Worm (Caenorhabditis elegans) whole organism, L4/young adult: ENCODE data around the gene T13C5.3.

Experiments used
- W03F9.2 ChIP-seq: fragments of 150-350 bp; optimal IDR thresholded peaks from 2 replicates; lab custom pipeline; 2014; ENCODE audit warnings: missing biosample characterization, missing genetic modification characterization
- dao-5 ChIP-seq: sonication (generic microtip); optimal IDR thresholded peaks from 2 replicates; lab custom pipeline; 2016; ENCODE audit warnings: missing genotype, missing genetic modification characterization, moderate library complexity, missing compliant biosample characterization
- him-1 ChIP-seq: sonication (generic microtip); optimal IDR thresholded peaks from 2 replicates; lab custom pipeline; 2016; ENCODE audit warnings: missing genotype, missing genetic modification reagents, missing genetic modification characterization, missing compliant biosample characterization

The T13C5.3 gene

DNA sequence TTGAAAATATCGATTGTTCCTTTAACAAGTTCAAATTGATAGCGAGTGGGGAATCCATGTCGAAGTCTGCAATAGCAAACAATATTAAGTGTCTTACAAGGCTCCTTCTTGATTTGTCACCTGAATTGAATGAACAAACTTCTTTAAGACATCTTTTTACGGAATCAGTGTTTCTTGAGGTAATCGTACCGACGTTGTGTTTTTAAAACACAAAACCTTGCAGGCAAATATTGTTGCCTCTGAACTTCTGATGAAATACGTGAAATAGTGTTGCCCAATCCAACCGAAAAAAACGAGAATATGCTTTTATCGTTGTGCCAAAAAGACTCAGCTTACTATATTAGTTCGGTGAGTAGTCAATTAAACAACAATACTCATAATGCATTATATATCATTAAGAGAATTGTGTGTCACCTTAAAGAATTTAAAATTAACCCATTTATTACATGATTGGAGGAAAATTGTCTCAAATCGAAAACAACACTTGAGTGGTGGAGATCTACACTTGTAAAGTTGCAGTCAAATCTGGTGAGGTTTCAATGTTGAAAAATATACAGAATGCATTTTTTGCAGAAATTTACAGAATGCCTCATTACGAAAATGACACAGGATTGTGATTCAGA is at the start of gene T13C5.3, which contains the start of gene T25B2.4:
T13C5.3 (plus strand) TSS at position 573 of the 623 bp plus-strand sequence.
T25B2.4 (plus strand) TSS at position 301 of the 623 bp plus-strand sequence.
- TF ChIP-seq him-1 (tag; lab: Kevin White, UChicago), result no peak
- no peak for TF ChIP-seq dao-5 (tag; lab: Kevin White, UChicago)
- no peak for TF ChIP-seq W03F9.2

DNA sequence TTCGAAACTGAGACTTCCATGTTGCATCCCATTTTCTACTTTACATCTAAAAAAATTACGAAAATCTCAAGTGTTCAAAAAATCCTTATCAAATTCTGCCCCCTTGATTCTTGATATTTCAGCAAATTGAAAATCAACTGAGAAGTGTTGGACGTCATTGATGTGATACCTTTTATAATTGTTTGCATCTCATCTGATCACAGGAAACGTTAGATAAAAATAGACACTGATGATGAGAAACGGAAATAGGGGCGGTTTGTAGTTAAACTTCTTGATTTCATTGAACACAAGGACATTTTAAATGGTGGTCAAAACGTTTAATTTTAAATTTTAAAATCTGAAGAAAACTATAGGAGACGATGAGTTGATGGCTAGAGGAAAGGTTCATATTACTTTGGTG is 49.5 kb upstream of the T13C5.3 start:
- TF ChIP-seq dao-5 (tag; lab: Kevin White, UChicago) (no peak), W03F9.2 (no peak), him-1 (tag; lab: Kevin White, UChicago) (no peak)

DNA sequence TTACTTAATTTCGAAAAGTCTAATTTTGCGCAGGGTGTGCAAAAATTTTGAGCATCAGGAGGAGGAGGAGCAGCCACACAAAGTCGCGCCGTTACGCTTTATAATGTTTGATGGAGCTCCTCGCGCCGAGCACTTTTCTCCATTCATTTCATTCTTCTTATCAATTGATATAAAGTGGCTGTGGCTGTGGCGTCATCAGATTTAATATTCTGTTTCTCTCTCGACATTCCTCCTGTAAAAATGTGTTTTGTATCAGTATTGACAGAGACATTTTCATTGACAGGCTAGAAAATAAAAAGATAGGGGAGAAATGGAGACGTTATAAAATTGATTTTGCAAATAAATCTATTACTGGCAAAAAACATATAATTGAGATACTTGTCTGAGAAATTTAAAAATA is 49.0 kb upstream of the T13C5.3 start:
- TF ChIP-seq W03F9.2, result no peak

DNA sequence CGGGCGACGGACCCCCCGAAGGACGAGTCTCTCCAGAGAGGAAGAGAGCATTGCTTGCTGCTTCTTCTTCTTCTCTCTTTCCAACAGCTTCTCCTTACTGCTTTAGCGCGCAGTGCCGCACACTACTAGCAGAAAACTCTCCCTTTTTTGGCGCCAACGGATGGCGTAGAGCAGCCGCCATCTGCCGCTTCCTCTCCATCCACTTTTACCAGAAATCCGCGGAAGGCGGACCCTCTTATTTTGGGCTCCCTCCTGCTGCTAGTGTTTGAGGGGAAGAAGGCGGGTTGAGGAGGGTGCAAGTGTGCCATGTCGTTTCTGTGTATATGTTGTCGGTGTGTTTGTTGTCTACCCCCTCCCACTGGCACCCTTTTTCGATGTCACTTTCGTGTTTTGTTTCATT is 43.9 kb upstream of the T13C5.3 start:
- TF ChIP-seq W03F9.2 (no peak), him-1 (tag; lab: Kevin White, UChicago) (no peak)

DNA sequence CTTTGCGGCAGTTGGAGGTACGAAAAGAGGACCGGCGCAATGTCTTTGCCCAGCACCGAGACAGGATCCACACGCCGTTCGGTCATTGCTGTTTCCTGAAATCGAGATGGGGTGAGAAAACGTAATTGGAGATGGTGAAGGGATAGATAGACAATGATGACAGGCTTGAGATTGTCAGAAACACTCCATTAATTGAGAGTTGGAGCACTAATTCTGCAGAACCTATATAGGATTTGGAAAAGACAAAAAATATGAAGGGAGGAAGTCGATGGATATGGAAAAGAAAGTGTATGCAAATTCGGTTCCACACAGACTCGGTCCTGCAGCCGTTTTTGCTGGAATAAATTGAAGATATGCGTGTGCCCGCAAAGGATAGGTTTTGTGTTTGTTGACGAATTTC is 40.1 kb upstream of the T13C5.3 start, which contains the start of gene Y72A10A.1:
Y72A10A.1 (minus strand) TSS at position 101 of the 400 bp plus-strand sequence.
- no peak for TF ChIP-seq dao-5 (tag; lab: Kevin White, UChicago)
- no peak for TF ChIP-seq W03F9.2
- TF ChIP-seq him-1 (tag; lab: Kevin White, UChicago), result no peak

DNA sequence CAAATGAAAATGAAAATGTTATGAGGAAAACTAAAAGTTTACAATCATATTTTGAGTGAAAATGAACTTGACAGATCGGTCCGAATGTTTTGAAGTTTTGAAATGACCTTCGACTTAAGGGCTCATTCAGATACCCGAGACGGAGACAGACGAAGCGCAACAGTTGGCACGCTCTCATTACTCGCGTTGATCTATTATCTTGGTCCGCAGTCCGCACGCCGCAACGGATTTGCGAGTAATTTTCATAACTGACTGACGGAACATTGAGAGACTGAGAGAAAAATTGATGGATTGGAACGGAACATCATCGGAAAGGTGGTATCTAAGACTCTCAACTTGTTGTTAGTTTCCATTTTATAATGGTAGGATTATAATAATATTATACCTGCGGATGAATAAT is 32.4 kb upstream of the T13C5.3 start:
- no peak for TF ChIP-seq him-1 (tag; lab: Kevin White, UChicago)
- no peak for TF ChIP-seq W03F9.2
- TF ChIP-seq dao-5 (tag; lab: Kevin White, UChicago), result no peak

DNA sequence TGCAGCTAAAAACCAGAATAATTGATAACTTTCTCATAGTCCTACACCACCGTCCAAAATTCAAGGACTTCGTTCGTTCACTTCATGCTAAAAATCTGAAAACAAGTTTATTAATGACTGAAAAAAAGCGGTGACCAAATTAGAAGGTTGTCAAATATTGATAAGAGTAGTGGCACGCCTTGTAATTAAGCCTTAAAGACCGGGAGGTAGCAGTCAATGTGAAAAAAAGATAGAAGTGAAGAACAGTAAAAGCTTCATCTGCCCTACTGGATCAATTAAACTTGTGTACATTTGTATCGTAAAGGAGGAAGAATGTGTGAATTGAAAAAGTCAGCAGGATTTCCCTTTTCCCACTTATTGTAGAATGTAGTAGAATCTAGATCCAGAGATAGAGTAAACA is 27.9 kb upstream of the T13C5.3 start, which contains the start of gene tag-275:
tag-275 (minus strand) TSS at position 101 of the 400 bp plus-strand sequence.
- TF ChIP-seq dao-5 (tag; lab: Kevin White, UChicago) (no peak), him-1 (tag; lab: Kevin White, UChicago) (no peak), W03F9.2 (no peak)

DNA sequence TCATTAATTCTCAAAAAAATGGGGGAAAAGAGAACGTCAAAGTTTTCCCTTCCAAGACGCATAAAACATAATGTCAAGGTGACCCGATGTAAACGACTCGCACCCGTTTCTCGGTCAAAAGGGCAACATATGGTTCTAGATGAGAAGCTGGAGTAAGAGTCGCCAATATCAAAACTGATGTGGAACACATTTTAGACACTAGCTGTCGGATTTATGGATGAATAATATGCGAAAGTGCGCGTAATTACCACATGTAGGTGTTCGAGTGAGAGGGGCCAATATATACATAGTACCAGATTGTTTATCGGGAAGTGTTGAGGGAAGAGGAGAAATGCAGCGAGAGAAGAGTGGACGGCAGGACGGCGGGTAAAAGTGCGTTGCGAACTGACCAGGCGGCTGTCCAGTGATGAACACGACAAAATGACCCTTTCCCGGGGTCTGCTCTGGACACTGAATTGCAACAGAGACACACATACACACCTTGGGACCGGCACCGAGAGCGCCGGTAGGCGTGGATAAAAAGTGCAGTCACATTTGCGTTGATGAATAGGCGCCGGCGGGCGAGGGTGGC is 27.3 kb upstream of the T13C5.3 start:
- no peak for TF ChIP-seq him-1 (tag; lab: Kevin White, UChicago)
- TF ChIP-seq W03F9.2, result no peak
- no peak for TF ChIP-seq dao-5 (tag; lab: Kevin White, UChicago)

DNA sequence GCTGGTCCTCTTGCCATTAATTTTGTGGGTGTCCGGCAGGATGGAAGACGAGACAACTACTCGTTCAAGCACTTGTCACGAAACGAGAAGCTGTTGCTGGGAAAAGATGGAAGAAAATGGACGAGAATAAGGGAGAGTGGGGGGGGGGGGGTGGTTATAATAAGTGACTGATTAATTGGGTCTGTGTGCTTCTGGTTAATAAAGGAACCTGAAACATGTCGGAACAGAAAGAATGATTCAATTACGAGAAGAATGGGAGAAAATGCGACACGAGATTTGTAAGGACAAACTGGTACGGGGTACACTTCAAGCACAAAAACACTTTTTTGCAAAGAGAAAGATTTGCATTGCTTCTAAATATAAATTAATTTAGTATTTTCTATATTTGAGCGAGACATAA is 22.9 kb upstream of the T13C5.3 start:
- TF ChIP-seq him-1 (tag; lab: Kevin White, UChicago) (no peak), W03F9.2 (no peak), dao-5 (tag; lab: Kevin White, UChicago) (no peak)

DNA sequence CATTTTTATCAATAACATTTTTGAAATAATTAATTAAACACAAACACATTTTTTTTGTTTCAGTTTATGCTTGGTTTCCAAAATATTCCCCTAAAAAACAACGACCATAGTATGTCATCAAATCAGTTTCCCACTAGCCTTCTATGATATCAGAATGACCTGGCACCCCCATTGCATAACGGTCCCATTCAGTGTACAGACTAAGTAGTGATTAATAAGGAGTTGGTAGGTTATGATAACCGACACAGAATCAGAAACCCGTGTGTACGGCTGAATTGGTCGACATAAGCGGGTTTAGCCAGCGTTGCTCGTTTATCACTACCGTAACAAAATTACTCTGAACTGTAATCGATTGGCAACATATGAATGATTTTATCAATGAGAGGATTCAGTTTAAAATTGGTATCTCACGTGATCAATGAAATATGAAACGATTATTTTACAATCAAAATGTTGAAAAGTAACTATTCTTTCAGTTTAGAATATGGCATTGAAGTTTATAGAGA is 20.9 kb upstream of the T13C5.3 start:
- no peak for TF ChIP-seq dao-5 (tag; lab: Kevin White, UChicago)
- no peak for TF ChIP-seq W03F9.2
- TF ChIP-seq him-1 (tag; lab: Kevin White, UChicago), result no peak

DNA sequence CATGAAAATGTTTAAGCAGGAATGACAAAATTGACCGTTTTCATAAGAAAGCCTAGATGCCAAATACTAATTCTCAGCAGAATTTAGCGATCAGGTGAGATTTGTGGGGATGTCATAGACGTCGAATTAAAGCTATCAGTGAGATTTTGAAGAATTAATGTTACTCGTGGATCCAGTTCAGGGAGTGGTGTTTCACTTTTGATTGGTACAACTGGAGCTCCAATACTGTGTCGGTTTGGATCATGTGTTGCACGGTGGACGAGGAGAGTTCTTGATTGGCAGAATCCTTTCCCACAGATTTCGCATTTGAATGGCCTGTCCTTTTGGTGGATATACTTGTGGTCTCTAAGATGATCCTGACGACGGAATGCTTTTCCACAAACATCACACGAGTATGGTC is 18.8 kb upstream of the T13C5.3 start:
- TF ChIP-seq dao-5 (tag; lab: Kevin White, UChicago) (no peak), W03F9.2 (no peak), him-1 (tag; lab: Kevin White, UChicago) (no peak)

DNA sequence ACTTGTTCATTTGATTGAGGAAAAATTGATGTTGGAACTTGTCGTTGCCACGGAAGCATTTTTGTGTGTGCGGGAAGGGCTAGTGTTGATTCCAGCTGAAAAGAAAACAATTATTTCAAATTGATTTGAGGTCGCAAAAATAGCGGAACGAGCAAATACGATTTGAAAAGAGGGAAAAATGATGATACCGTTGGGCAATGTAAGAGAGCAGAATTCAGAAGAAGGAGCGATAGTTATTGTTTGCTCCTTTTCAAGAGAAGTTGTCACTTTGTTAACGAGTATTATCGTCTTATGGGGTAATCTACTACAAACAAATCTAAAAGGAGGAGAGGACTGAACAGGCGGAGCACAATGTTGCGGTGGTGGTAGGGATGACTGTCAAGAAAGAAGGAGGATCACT is 17.9 kb upstream of the T13C5.3 start, which contains the start of gene odd-2:
odd-2 (minus strand) TSS at position 101 of the 400 bp plus-strand sequence.
- TF ChIP-seq him-1 (tag; lab: Kevin White, UChicago) (no peak), W03F9.2 (no peak), dao-5 (tag; lab: Kevin White, UChicago) (no peak)

DNA sequence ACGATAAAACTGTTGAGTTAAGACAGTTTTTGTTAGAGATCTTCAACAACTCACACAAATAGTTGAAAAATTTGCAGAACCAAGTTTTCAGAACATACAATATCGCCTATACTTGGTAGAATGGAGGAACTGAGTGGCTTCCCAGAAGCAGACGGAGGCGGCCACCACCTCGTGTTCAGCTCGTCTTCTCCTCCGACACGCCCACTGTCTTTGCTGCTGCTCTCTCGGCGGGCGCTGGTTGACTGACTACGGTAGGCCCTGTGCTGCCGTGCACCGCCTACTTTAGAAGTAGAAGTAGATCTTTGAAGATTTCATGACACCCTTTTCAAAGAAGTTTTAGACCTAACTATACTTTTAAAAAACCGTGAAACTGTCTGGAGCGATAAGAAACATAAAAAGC is 16.3 kb upstream of the T13C5.3 start:
- no peak for TF ChIP-seq dao-5 (tag; lab: Kevin White, UChicago)

DNA sequence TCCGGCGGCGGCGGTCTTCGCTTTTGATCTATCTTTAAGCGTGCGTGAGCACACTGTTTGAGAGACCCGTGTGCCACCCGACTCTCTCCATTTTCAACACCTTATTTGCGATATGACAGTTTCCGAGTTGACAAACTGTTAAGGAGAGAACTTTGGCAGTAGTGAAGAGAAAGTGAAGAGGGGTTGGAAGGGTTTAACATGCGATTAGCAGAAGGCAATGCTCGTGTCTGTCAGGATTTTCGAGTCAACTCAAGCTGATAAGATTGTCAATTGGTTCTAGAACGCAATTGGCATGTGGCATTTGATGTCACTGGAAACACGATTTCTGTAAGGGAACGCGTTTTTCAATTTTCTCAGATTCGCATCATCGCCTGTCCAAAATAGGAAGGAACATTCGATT is 10.9 kb upstream of the T13C5.3 start:
- TF ChIP-seq dao-5 (tag; lab: Kevin White, UChicago) (no peak), W03F9.2 (no peak), him-1 (tag; lab: Kevin White, UChicago) (no peak)

DNA sequence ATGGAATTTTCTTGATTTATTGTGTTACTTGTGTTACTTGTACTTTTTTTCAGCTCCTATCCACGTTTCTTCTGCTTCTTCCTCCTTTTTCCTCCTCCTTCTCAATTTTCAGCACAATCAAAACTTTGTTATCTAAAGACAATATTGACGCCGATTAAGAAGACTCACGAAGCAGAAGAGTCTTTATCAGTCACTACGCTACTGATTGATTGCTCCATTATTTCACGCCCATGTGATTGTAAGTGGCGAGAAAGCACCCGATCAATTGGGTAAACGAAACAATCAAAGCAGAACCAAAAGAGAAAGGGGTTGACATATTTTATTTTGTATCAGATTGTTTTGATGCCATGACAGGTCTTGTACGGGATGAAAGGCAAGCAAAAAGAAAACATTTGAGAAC is 9.1 kb upstream of the T13C5.3 start, which contains the start of gene T25B2.2:
T25B2.2 (plus strand) TSS at position 392 of the 400 bp plus-strand sequence.
- TF ChIP-seq dao-5 (tag; lab: Kevin White, UChicago) (no peak), him-1 (tag; lab: Kevin White, UChicago) (no peak), W03F9.2 (no peak)
